Fruit fly (Drosophila melanogaster): ENCODE results near the gene CG43231.

DNA sequence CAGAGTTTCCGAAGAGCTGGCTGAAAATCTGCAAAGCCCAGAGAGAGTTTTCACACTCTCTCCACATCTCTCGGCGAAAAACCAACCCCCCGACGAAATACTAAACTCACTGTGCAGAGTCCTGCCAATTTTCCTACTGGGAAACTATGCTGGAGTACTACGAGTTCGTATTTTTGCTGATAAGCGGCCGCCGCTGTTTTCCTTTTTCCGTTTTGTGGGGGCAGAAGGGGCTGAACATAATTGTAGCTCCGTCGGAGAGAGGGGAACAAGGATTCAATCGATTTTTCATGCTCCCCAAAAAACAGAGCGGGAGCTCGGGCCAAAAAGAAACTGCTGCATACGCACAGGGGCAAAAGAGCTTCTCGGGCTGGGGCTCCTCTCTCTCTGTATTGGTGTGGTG lies 46.7 kb downstream of the CG43231 start:
- TF ChIP-seq psq (optimal IDR thresholded peaks at IDR 0.05): no peak
- TF ChIP-seq Sin3A (optimal IDR thresholded peaks at IDR 0.05): no peak
- TF ChIP-seq Myc (optimal IDR thresholded peaks at IDR 0.05): no peak
